Fruit fly (Drosophila melanogaster) whole organism, prepupa: Measurements from ENCODE around the gene Hipk.

Experiments used
- Blimp-1 ChIP-seq: fragments of 200-800 bp; sonication (Bioruptor generic); optimal IDR thresholded peaks from 3 replicates; lab custom pipeline; 2017; ENCODE audit warnings: missing biosample characterization, missing genetic modification characterization, mild to moderate bottlenecking, moderate library complexity, missing genetic modification reagents
- CG10631 ChIP-seq: fragments of 200-800 bp; sonication (Bioruptor generic); optimal IDR thresholded peaks from 2 replicates; lab custom pipeline; 2016; ENCODE audit warnings: missing biosample characterization, missing genetic modification characterization
- CG10669 ChIP-seq: fragments of 200-800 bp; sonication (Bioruptor generic); optimal IDR thresholded peaks from 3 replicates; lab custom pipeline; 2018; ENCODE audit warnings: missing biosample characterization, mild to moderate bottlenecking, missing genetic modification characterization, moderate library complexity
- CG11762 ChIP-seq: fragments of 200-800 bp; sonication (Bioruptor generic); optimal IDR thresholded peaks from 3 replicates; lab custom pipeline; 2016; ENCODE audit warnings: missing biosample characterization, missing genetic modification characterization; ENCODE audit not compliant: insufficient read depth
- CG11902 ChIP-seq: fragments of 200-800 bp; sonication (Bioruptor generic); optimal IDR thresholded peaks from 3 replicates; lab custom pipeline; 2016; ENCODE audit warnings: missing biosample characterization, missing genetic modification characterization
- CG15336 ChIP-seq: fragments of 200-800 bp; sonication (Bioruptor generic); IDR thresholded peaks from 2 replicates; pipeline ENCODE4 v1.3.6; 2022; ENCODE audit warnings: missing biosample characterization, missing genetic modification characterization
- CG1621 ChIP-seq: fragments of 200-800 bp; sonication (Bioruptor generic); optimal IDR thresholded peaks from 3 replicates; lab custom pipeline; 2018; ENCODE audit warnings: missing biosample characterization, mild to moderate bottlenecking, missing genetic modification characterization
- CG31627 ChIP-seq: fragments of 200-800 bp; sonication (Bioruptor generic); optimal IDR thresholded peaks from 3 replicates; lab custom pipeline; 2016; ENCODE audit warnings: missing biosample characterization, missing genetic modification characterization
- CG32006 ChIP-seq: fragments of 200-800 bp; sonication (Bioruptor generic); optimal IDR thresholded peaks from 3 replicates; lab custom pipeline; 2017; ENCODE audit warnings: missing biosample characterization, mild to moderate bottlenecking, missing genetic modification characterization
- CG4318 ChIP-seq: fragments of 200-800 bp; sonication (Bioruptor generic); optimal IDR thresholded peaks from 3 replicates; lab custom pipeline; 2017; ENCODE audit warnings: missing biosample characterization, mild to moderate bottlenecking, missing genetic modification characterization
- CG6163 ChIP-seq: fragments of 200-800 bp; sonication (Bioruptor generic); IDR thresholded peaks from 3 replicates; pipeline ENCODE4 v1.3.6; 2022; ENCODE audit warnings: missing biosample characterization, missing genetic modification characterization
- CG6276 ChIP-seq: fragments of 200-800 bp; sonication (Bioruptor generic); optimal IDR thresholded peaks from 2 replicates; lab custom pipeline; 2017; ENCODE audit warnings: missing biosample characterization, mild to moderate bottlenecking, missing genetic modification characterization
- CG6792 ChIP-seq: fragments of 200-800 bp; sonication (Bioruptor generic); optimal IDR thresholded peaks from 3 replicates; lab custom pipeline; 2016; ENCODE audit warnings: missing biosample characterization, missing genetic modification characterization
- CG6808 ChIP-seq: fragments of 200-800 bp; sonication (Bioruptor generic); optimal IDR thresholded peaks from 3 replicates; lab custom pipeline; 2017; ENCODE audit warnings: missing biosample characterization, missing genetic modification characterization, mild to moderate bottlenecking, moderate library complexity, missing genetic modification reagents
- CG6854 ChIP-seq: fragments of 200-800 bp; sonication (Bioruptor generic); optimal IDR thresholded peaks from 2 replicates; lab custom pipeline; 2017; ENCODE audit warnings: missing biosample characterization, mild to moderate bottlenecking, missing genetic modification characterization
- CG7368 ChIP-seq: fragments of 200-800 bp; sonication (Bioruptor generic); optimal IDR thresholded peaks from 3 replicates; lab custom pipeline; 2016; ENCODE audit warnings: missing biosample characterization, missing genetic modification characterization
- CG8119 ChIP-seq: fragments of 200-800 bp; sonication (Bioruptor generic); IDR thresholded peaks from 3 replicates; pipeline ENCODE4 v1.3.6; 2022; ENCODE audit warnings: missing biosample characterization, missing genetic modification characterization
- CG8632 ChIP-seq: fragments of 200-800 bp; sonication (Bioruptor generic); optimal IDR thresholded peaks from 3 replicates; lab custom pipeline; 2016; ENCODE audit warnings: missing biosample characterization, missing genetic modification characterization
- CG9139 ChIP-seq: fragments of 200-800 bp; sonication (Bioruptor generic); optimal IDR thresholded peaks from 3 replicates; lab custom pipeline; 2017; ENCODE audit warnings: missing biosample characterization, mild to moderate bottlenecking, missing genetic modification characterization
- Eip75B ChIP-seq: fragments of 200-800 bp; sonication (Bioruptor generic); optimal IDR thresholded peaks from 3 replicates; lab custom pipeline; 2016; ENCODE audit warnings: missing biosample characterization, missing genetic modification characterization
- Eip78C ChIP-seq: fragments of 200-800 bp; sonication (Bioruptor generic); peaks from one replicate; lab custom pipeline; 2016; ENCODE audit warnings: missing biosample characterization, missing genetic modification characterization
- Gug ChIP-seq: fragments of 200-800 bp; sonication (Bioruptor generic); IDR thresholded peaks from 2 replicates; pipeline ENCODE4 v1.3.6; 2022; ENCODE audit warnings: missing biosample characterization, missing genetic modification characterization
- Hr38 ChIP-seq: sonication (Bioruptor generic); optimal IDR thresholded peaks from 2 replicates; lab custom pipeline; 2016; ENCODE audit warnings: missing biosample characterization, missing genetic modification characterization
- Hr39 ChIP-seq: fragments of 200-800 bp; sonication (Bioruptor generic); optimal IDR thresholded peaks from 2 replicates; lab custom pipeline; 2016; ENCODE audit warnings: missing biosample characterization, missing genetic modification characterization
- Hr4 ChIP-seq: fragments of 200-800 bp; sonication (Bioruptor generic); optimal IDR thresholded peaks from 3 replicates; lab custom pipeline; 2016; ENCODE audit warnings: missing biosample characterization, missing genetic modification characterization
- Lpt ChIP-seq: fragments of 200-800 bp; sonication (Bioruptor generic); optimal IDR thresholded peaks from 3 replicates; lab custom pipeline; 2016; ENCODE audit warnings: missing biosample characterization, missing genetic modification characterization
- Sox14 ChIP-seq: fragments of 200-800 bp; sonication (Bioruptor generic); optimal IDR thresholded peaks from 3 replicates; lab custom pipeline; 2016; ENCODE audit warnings: missing biosample characterization, missing genetic modification characterization
- achi ChIP-seq: fragments of 200-800 bp; sonication (Bioruptor generic); optimal IDR thresholded peaks from 3 replicates; lab custom pipeline; 2016; ENCODE audit warnings: missing biosample characterization, missing genetic modification characterization
- acj6 ChIP-seq: fragments of 200-800 bp; sonication (Bioruptor generic); optimal IDR thresholded peaks from 3 replicates; lab custom pipeline; 2016; ENCODE audit warnings: missing biosample characterization, missing genetic modification characterization
- cyc ChIP-seq: fragments of 200-800 bp; sonication (Bioruptor generic); optimal IDR thresholded peaks from 3 replicates; lab custom pipeline; 2016; ENCODE audit warnings: missing biosample characterization, missing genetic modification characterization
- dsx ChIP-seq: fragments of 200-800 bp; optimal IDR thresholded peaks from 3 replicates; lab custom pipeline; 2019; ENCODE audit warnings: missing biosample characterization, mild to moderate bottlenecking, missing genetic modification characterization, moderate library complexity; ENCODE audit not compliant: poor library complexity, severe bottlenecking
- eg ChIP-seq: fragments of 200-800 bp; sonication (Bioruptor generic); IDR thresholded peaks from 3 replicates; pipeline ENCODE4 v1.3.6; 2022; ENCODE audit warnings: missing biosample characterization, missing genetic modification characterization
- esn ChIP-seq: fragments of 200-800 bp; sonication (Bioruptor generic); optimal IDR thresholded peaks from 2 replicates; lab custom pipeline; 2016; ENCODE audit warnings: missing biosample characterization, mild to moderate bottlenecking, missing genetic modification characterization, moderate library complexity
- fd59A ChIP-seq: fragments of 200-800 bp; sonication (Bioruptor generic); optimal IDR thresholded peaks from 2 replicates; lab custom pipeline; 2017; ENCODE audit warnings: missing biosample characterization, mild to moderate bottlenecking, missing genetic modification characterization, missing genetic modification reagents
- fkh ChIP-seq: fragments of 200-800 bp; sonication (Bioruptor generic); optimal IDR thresholded peaks from 3 replicates; lab custom pipeline; 2017; ENCODE audit warnings: missing biosample characterization, mild to moderate bottlenecking, missing genetic modification characterization, moderate library complexity
- net ChIP-seq: fragments of 200-800 bp; sonication (Bioruptor generic); optimal IDR thresholded peaks from 3 replicates; lab custom pipeline; 2016; ENCODE audit warnings: missing biosample characterization, missing genetic modification characterization
- pdm3 ChIP-seq: fragments of 200-800 bp; sonication (Bioruptor generic); optimal IDR thresholded peaks from 3 replicates; lab custom pipeline; 2016; ENCODE audit warnings: missing biosample characterization, missing genetic modification characterization
- ss ChIP-seq, 2 experiments: fragments of 200-800 bp; sonication (Bioruptor generic); optimal IDR thresholded peaks; 2 replicates in 1 of 2; 3 replicates in 1 of 2; lab custom pipeline; 2017 to 2018; ENCODE audit warnings: mild to moderate bottlenecking in 2 of 2, missing biosample characterization in 2 of 2, missing genetic modification characterization in 2 of 2, moderate library complexity in 1 of 2
- svp ChIP-seq: fragments of 200-800 bp; sonication (Bioruptor generic); peaks from one replicate; lab custom pipeline; 2016; ENCODE audit warnings: missing biosample characterization, missing genetic modification characterization
- topi ChIP-seq: fragments of 200-800 bp; sonication (Bioruptor generic); optimal IDR thresholded peaks from 3 replicates; lab custom pipeline; 2016; ENCODE audit warnings: missing biosample characterization, missing genetic modification characterization

Gene Hipk

dm6 chr3L:627819-628601, 85.2 kb downstream of the Hipk start (continued):
- peak; percentile 74 for TF ChIP-seq CG15336 (GFP tag; lab: Robert Waterston, UW)
- no peak for TF ChIP-seq Blimp-1 (GFP tag; lab: Kevin White, UChicago)
- peak; percentile 69 for TF ChIP-seq CG6276 (GFP tag; lab: Kevin White, UChicago)
- TF ChIP-seq CG1621 (tag; lab: Kevin White, UChicago), result peak; percentile 25
- peak; percentile 86 for TF ChIP-seq Lpt (GFP tag; lab: Kevin White, UChicago)
- peak; percentile 66 for TF ChIP-seq CG6163
- peak; percentile 35; the same call in 1 of the 2 replicates for TF ChIP-seq Gug (GFP tag; lab: Robert Waterston, UW)
- TF ChIP-seq CG10669 (GFP tag; lab: Kevin White, UChicago), result peak; percentile 23
- TF ChIP-seq Hr39 (GFP tag; lab: Kevin White, UChicago), result peak; percentile 40
- TF ChIP-seq achi, result no peak
- peak; percentile 62 for TF ChIP-seq CG32006
- TF ChIP-seq CG7368, result peak; percentile 23
- TF ChIP-seq CG10631, result no peak
- TF ChIP-seq Eip75B (GFP tag; lab: Kevin White, UChicago), result peak; percentile 36
- no peak for TF ChIP-seq CG11762 (GFP tag; lab: Kevin White, UChicago)
- no peak for TF ChIP-seq CG9139 (GFP tag; lab: Kevin White, UChicago)
- peak; percentile 45 for TF ChIP-seq CG4318
- TF ChIP-seq Hr38 (GFP tag; lab: Kevin White, UChicago), result no peak
- TF ChIP-seq Sox14, result peak; percentile 26
- peak; percentile 62 for TF ChIP-seq Eip78C
- TF ChIP-seq esn (GFP tag; lab: Kevin White, UChicago), result peak; percentile 2
- peak; percentile 75 for TF ChIP-seq CG8119
- no peak for TF ChIP-seq fd59A (GFP tag; lab: Kevin White, UChicago)
- TF ChIP-seq Hr4 (GFP tag; lab: Kevin White, UChicago), result peak; percentile 54
- peak; percentile 51 for TF ChIP-seq net (GFP tag; lab: Kevin White, UChicago)
- TF ChIP-seq CG11902 (GFP tag; lab: Kevin White, UChicago), result no peak
- peak; percentile 43 for TF ChIP-seq CG6854 (GFP tag; lab: Kevin White, UChicago)
- TF ChIP-seq topi, result peak; percentile 25
- peak; percentile 27 for TF ChIP-seq acj6
- no peak for TF ChIP-seq CG6792 (GFP tag; lab: Kevin White, UChicago)
- TF ChIP-seq ss (GFP tag; optimal IDR thresholded peaks at IDR 0.05; lab: Kevin White, UChicago), result peak; percentile 51 to 76
- TF ChIP-seq, all 60 proteins: peak for 39

DNA sequence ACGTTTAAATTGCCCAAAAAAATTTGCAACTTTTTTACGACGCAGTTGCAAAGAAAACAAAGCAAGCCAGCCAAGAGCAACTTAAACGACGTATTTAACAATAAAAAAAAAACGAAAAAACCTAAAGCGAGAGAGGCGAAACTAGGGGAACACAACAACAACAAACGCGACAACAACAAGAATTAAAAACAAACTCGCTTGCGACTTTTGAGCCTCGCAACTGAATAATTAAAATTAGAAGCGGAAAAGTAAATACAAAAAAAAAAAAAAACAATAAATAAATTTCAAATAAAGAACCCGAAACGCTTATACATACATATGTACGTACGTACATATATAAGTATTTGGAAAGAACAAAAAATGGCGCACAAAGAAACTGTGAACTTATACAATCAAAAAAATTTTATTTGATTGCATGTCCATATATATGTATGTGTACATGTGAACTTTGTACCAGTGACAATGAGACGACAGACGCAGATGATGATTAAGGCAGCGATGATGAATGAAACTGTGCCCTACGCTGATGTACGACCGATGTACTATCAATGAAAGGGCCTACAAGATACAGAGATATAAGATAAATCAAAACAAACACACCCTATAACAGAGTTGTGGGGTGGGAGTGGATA, 85.9 kb downstream of the Hipk start:
- no peak for TF ChIP-seq fd59A (GFP tag; lab: Kevin White, UChicago)
- TF ChIP-seq CG6854 (GFP tag; lab: Kevin White, UChicago), result peak; percentile 48
- peak; percentile 5 for TF ChIP-seq svp (GFP tag; lab: Kevin White, UChicago)
- peak; percentile 14 for TF ChIP-seq CG6808
- TF ChIP-seq CG6792 (GFP tag; lab: Kevin White, UChicago), result no peak
- TF ChIP-seq CG6276 (GFP tag; lab: Kevin White, UChicago), result peak; percentile 14
- no peak for TF ChIP-seq CG31627 (GFP tag; lab: Kevin White, UChicago)
- TF ChIP-seq CG15336 (GFP tag; lab: Robert Waterston, UW), result no peak
- TF ChIP-seq Eip78C, result peak; percentile 22

dm6 chr3L:629353-629915, 86.6 kb downstream of the Hipk start:
- TF ChIP-seq dsx, result peak; percentile 23
- TF ChIP-seq Lpt (GFP tag; lab: Kevin White, UChicago), result peak; percentile 29
- TF ChIP-seq pdm3, result no peak
- TF ChIP-seq CG15336 (GFP tag; lab: Robert Waterston, UW), result 0 out of 2 replicates have a peak, but pooled peaks have one; percentile 21
- TF ChIP-seq Sox14, result peak; percentile 12
- no peak for TF ChIP-seq CG8632 (GFP tag; lab: Kevin White, UChicago)
- peak; percentile 57; the same call in 1 of the 3 replicates for TF ChIP-seq eg (GFP tag; lab: Robert Waterston, UW)
- TF ChIP-seq ss (GFP tag; optimal IDR thresholded peaks at IDR 0.05; lab: Kevin White, UChicago), result peak in 1 of 2 experiments; percentile 66
- no peak for TF ChIP-seq Gug (GFP tag; lab: Robert Waterston, UW)
- peak; percentile 94 for TF ChIP-seq fkh (GFP tag; lab: Kevin White, UChicago)
- no peak for TF ChIP-seq cyc (GFP tag; lab: Kevin White, UChicago)
